Worm (Caenorhabditis elegans): ENCODE data around the gene enu-3.6.

ce11 chrIII:10769693-10770092 is 19.5 kb downstream of the enu-3.6 start:
- TF ChIP-seq nhr-11 (tag; optimal IDR thresholded peaks at IDR 0.05) = no peak
- TF ChIP-seq nhr-232 (tag; optimal IDR thresholded peaks at IDR 0.05) = no peak
- no peak for TF ChIP-seq eyg-1 (tag; optimal IDR thresholded peaks at IDR 0.05)
- TF ChIP-seq ceh-18 (tag; optimal IDR thresholded peaks at IDR 0.05) = no peak
- no peak for TF ChIP-seq unc-86 (tag; optimal IDR thresholded peaks at IDR 0.05)
- TF ChIP-seq tbx-2 (tag; optimal IDR thresholded peaks at IDR 0.05) = no peak
- TF ChIP-seq ceh-22 (tag; optimal IDR thresholded peaks at IDR 0.05) = no peak
- TF ChIP-seq mec-3 (tag; optimal IDR thresholded peaks at IDR 0.05; ENCODE audit: borderline replicate concordance) = no peak
- TF ChIP-seq hlh-30 (tag; optimal IDR thresholded peaks at IDR 0.05; ENCODE audit: insufficient read depth) = no peak
- no peak for TF ChIP-seq sdc-2 (tag; optimal IDR thresholded peaks at IDR 0.05)
- TF ChIP-seq hlh-8 (tag; optimal IDR thresholded peaks at IDR 0.05) = no peak
- no peak for TF ChIP-seq F13H6.1 (tag; optimal IDR thresholded peaks at IDR 0.05)
- TF ChIP-seq fkh-6 (tag; optimal IDR thresholded peaks at IDR 0.05) = no peak

Measured in whole organism, late embryonic.